Worm (Caenorhabditis elegans) whole organism, L4/young adult: ENCODE measurements around the gene F46F5.11.

Source experiments
- W03F9.2 ChIP-seq: fragments of 150-350 bp; optimal IDR thresholded peaks from 2 replicates; lab custom pipeline; 2014; ENCODE audit warnings: missing biosample characterization, missing genetic modification characterization
- dao-5 ChIP-seq: sonication (generic microtip); optimal IDR thresholded peaks from 2 replicates; lab custom pipeline; 2016; ENCODE audit warnings: missing genotype, missing genetic modification characterization, moderate library complexity, missing compliant biosample characterization
- him-1 ChIP-seq: sonication (generic microtip); optimal IDR thresholded peaks from 2 replicates; lab custom pipeline; 2016; ENCODE audit warnings: missing genotype, missing genetic modification reagents, missing genetic modification characterization, missing compliant biosample characterization

DNA sequence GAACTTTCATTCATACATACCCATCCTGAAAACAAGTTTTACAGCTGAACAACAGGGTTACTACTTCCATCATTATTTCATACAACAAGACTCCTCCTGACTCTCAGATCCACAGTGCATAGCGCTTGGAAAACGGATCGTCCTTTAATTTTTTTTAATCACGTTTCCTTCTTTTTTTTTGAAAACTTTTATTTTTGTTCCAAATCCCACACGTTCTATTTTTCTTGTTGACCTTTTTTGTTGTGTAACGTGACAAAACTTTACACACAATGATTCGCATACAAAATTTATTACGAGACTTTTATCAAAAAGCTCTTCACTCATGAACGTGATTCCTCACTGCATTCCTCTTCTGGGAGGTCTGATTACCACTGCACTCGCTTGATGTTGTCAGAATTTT lies 31.6 kb downstream of the F46F5.11 start, which contains the start of gene clc-33:
- TF ChIP-seq dao-5 (tag; lab: Kevin White, UChicago) (no peak), W03F9.2 (tag; lab: Kevin White, UChicago) (no peak), him-1 (tag; lab: Kevin White, UChicago) (no peak)
